Fruit fly (Drosophila melanogaster) whole organism, embryonic: ENCODE measurements around the gene CG16779.
A peak's percentile ranks its signal among the peaks of the same experiment; 100 is the strongest.

Experiments
- B-H2 ChIP-seq: fragments of 200-800 bp; sonication (Bioruptor generic); optimal IDR thresholded peaks from 2 replicates; lab custom pipeline; 2018; ENCODE audit warnings: missing biosample characterization, mild to moderate bottlenecking, missing genetic modification characterization
- BEAF-32 ChIP-seq: fragments of 200-800 bp; sonication (Bioruptor generic); optimal IDR thresholded peaks from 3 replicates; lab custom pipeline; 2017; ENCODE audit warnings: missing biosample characterization, missing genetic modification characterization, mild to moderate bottlenecking, moderate library complexity, missing genetic modification reagents
- BtbVII ChIP-seq: fragments of 200-800 bp; sonication (Bioruptor generic); optimal IDR thresholded peaks from 3 replicates; lab custom pipeline; 2017; ENCODE audit warnings: missing biosample characterization, mild to moderate bottlenecking, missing genetic modification characterization
- CG11504 ChIP-seq: fragments of 200-800 bp; sonication (Bioruptor generic); optimal IDR thresholded peaks from 3 replicates; lab custom pipeline; 2019; ENCODE audit warnings: missing biosample characterization, mild to moderate bottlenecking, missing genetic modification characterization, moderate library complexity
- CG15073 ChIP-seq: fragments of 200-800 bp; sonication (Bioruptor generic); optimal IDR thresholded peaks from 2 replicates; lab custom pipeline; 2016; ENCODE audit warnings: missing biosample characterization, missing genetic modification characterization
- CG1603 ChIP-seq: fragments of 200-800 bp; sonication (Bioruptor generic); optimal IDR thresholded peaks from 2 replicates; lab custom pipeline; 2019; ENCODE audit warnings: missing biosample characterization, mild to moderate bottlenecking, missing genetic modification characterization, moderate library complexity
- CG17912 ChIP-seq: fragments of 200-800 bp; sonication (Bioruptor generic); optimal IDR thresholded peaks from 2 replicates; lab custom pipeline; 2018; ENCODE audit warnings: missing biosample characterization, mild to moderate bottlenecking, missing genetic modification characterization
- CG3163 ChIP-seq: fragments of 200-800 bp; sonication (Bioruptor generic); optimal IDR thresholded peaks from 3 replicates; lab custom pipeline; 2016; ENCODE audit warnings: missing biosample characterization, missing genetic modification characterization
- CG32532 ChIP-seq: fragments of 200-800 bp; sonication (Bioruptor generic); IDR thresholded peaks from 2 replicates; pipeline ENCODE4 v1.3.6; 2022; ENCODE audit warnings: missing biosample characterization, missing genetic modification characterization
- CG5953 ChIP-seq: fragments of 200-800 bp; sonication (Bioruptor generic); IDR thresholded peaks from 2 replicates; pipeline ENCODE4 v1.3.6; 2022; ENCODE audit warnings: missing biosample characterization, missing genetic modification characterization
- CG6765 ChIP-seq: fragments of 200-800 bp; sonication (Bioruptor generic); optimal IDR thresholded peaks from 3 replicates; lab custom pipeline; 2017; ENCODE audit warnings: missing biosample characterization, mild to moderate bottlenecking, missing genetic modification characterization
- CG8281 ChIP-seq: fragments of 200-800 bp; sonication (Bioruptor generic); optimal IDR thresholded peaks from 2 replicates; lab custom pipeline; 2018; ENCODE audit warnings: missing biosample characterization, mild to moderate bottlenecking, missing genetic modification characterization, moderate library complexity
- CG9932 ChIP-seq: fragments of 200-800 bp; sonication (Bioruptor generic); IDR thresholded peaks from 2 replicates; pipeline ENCODE4 v1.3.6; 2022; ENCODE audit warnings: missing biosample characterization, missing genetic modification characterization
- CrebB ChIP-seq: fragments of 200-800 bp; sonication (Bioruptor generic); optimal IDR thresholded peaks from 3 replicates; lab custom pipeline; 2018; ENCODE audit warnings: missing biosample characterization, mild to moderate bottlenecking, missing genetic modification characterization
- D19A ChIP-seq: fragments of 200-800 bp; optimal IDR thresholded peaks from 3 replicates; lab custom pipeline; 2019; ENCODE audit warnings: missing biosample characterization, mild to moderate bottlenecking, missing genetic modification characterization, moderate library complexity
- Dbx ChIP-seq: fragments of 200-800 bp; sonication (Bioruptor generic); IDR thresholded peaks from 3 replicates; pipeline ENCODE4 v1.3.6; 2022; ENCODE audit warnings: missing biosample characterization, missing genetic modification characterization
- GATAe ChIP-seq: fragments of 200-800 bp; sonication (Bioruptor generic); conservative IDR thresholded peaks from 2 replicates; pipeline ENCODE4 v1.3.6; 2022; ENCODE audit warnings: missing biosample characterization, missing genetic modification characterization
- HLHmδ ChIP-seq: fragments of 200-800 bp; sonication (Bioruptor generic); optimal IDR thresholded peaks from 2 replicates; lab custom pipeline; 2018; ENCODE audit warnings: missing biosample characterization, mild to moderate bottlenecking, missing genetic modification characterization, moderate library complexity
- Hey ChIP-seq: fragments of 200-800 bp; sonication (Bioruptor generic); optimal IDR thresholded peaks from 3 replicates; lab custom pipeline; 2018; ENCODE audit warnings: missing biosample characterization, mild to moderate bottlenecking, missing genetic modification characterization
- Hr78 ChIP-seq, 2 experiments: fragments of 200-800 bp in 1 of 2; fragments of >200 bp in 1 of 2; sonication (Bioruptor generic) in 1 of 2; optimal IDR thresholded peaks; 2 replicates each; lab custom pipeline; 2017 to 2019; ENCODE audit warnings: missing biosample characterization in 2 of 2, missing genetic modification characterization in 2 of 2, mild to moderate bottlenecking in 1 of 2, moderate library complexity in 1 of 2
- Mad ChIP-seq: fragments of 200-800 bp; sonication (Bioruptor generic); optimal IDR thresholded peaks from 2 replicates; lab custom pipeline; 2016; ENCODE audit warnings: missing biosample characterization, missing genetic modification characterization
- Med ChIP-seq: fragments of 200-800 bp; sonication (Bioruptor generic); peaks from one replicate; lab custom pipeline; 2016; ENCODE audit warnings: missing biosample characterization, missing genetic modification characterization, mild to moderate bottlenecking, inconsistent platforms, moderate library complexity
- Pdp1 ChIP-seq, 2 experiments: fragments of 200-800 bp; sonication (Bioruptor generic); optimal IDR thresholded peaks; 3 replicates each; lab custom pipeline; 2016; ENCODE audit warnings: missing biosample characterization in 2 of 2, missing genetic modification characterization in 2 of 2, mild to moderate bottlenecking in 1 of 2, moderate library complexity in 1 of 2
- Sox100B ChIP-seq: fragments of 200-800 bp; sonication (Bioruptor generic); optimal IDR thresholded peaks from 3 replicates; lab custom pipeline; 2018; ENCODE audit warnings: missing biosample characterization, mild to moderate bottlenecking, missing genetic modification characterization
- Sry-δ ChIP-seq: fragments of 200-800 bp; sonication (Bioruptor generic); optimal IDR thresholded peaks from 2 replicates; lab custom pipeline; 2016; ENCODE audit warnings: missing biosample characterization, missing genetic modification characterization
- Trl ChIP-seq, 3 experiments: fragments of >200 bp in 2 of 3; fragments of 200-800 bp in 1 of 3; sonication (Bioruptor generic) in 1 of 3; optimal IDR thresholded peaks; 2 replicates in 1 of 3; 3 replicates in 2 of 3; lab custom pipeline; 2016 to 2017; ENCODE audit warnings: missing biosample characterization in 1 of 3, missing genetic modification characterization in 1 of 3
- YL-1 ChIP-seq: fragments of 200-800 bp; sonication (Bioruptor generic); optimal IDR thresholded peaks from 3 replicates; lab custom pipeline; 2017; ENCODE audit warnings: missing biosample characterization, mild to moderate bottlenecking, missing genetic modification characterization
- bowl ChIP-seq: fragments of 200-800 bp; sonication (Bioruptor generic); IDR thresholded peaks from 2 replicates; pipeline ENCODE4 v1.3.6; 2022; ENCODE audit warnings: missing biosample characterization, missing genetic modification characterization
- cg ChIP-seq: fragments of 200-800 bp; sonication (Bioruptor generic); optimal IDR thresholded peaks from 3 replicates; lab custom pipeline; 2019; ENCODE audit warnings: missing biosample characterization, mild to moderate bottlenecking, missing genetic modification characterization, moderate library complexity
- chm ChIP-seq: fragments of 200-800 bp; sonication (Bioruptor generic); IDR thresholded peaks from 2 replicates; pipeline ENCODE4 v1.3.6; 2022; ENCODE audit warnings: missing biosample characterization, missing genetic modification characterization
- chn ChIP-seq: fragments of 200-800 bp; sonication (Bioruptor generic); optimal IDR thresholded peaks from 2 replicates; lab custom pipeline; 2016; ENCODE audit warnings: missing biosample characterization, missing genetic modification characterization
- ci ChIP-seq: fragments of 200-800 bp; sonication (Bioruptor generic); IDR thresholded peaks from 3 replicates; pipeline ENCODE4 v1.3.6; 2022; ENCODE audit warnings: missing biosample characterization, missing genetic modification characterization
- crol ChIP-seq: fragments of 200-800 bp; sonication (Bioruptor generic); IDR thresholded peaks from 2 replicates; pipeline ENCODE4 v1.3.6; 2022; ENCODE audit warnings: missing biosample characterization, missing genetic modification characterization
- exex ChIP-seq: fragments of 200-800 bp; sonication (Bioruptor generic); optimal IDR thresholded peaks from 4 replicates; lab custom pipeline; 2018; ENCODE audit warnings: missing biosample characterization, mild to moderate bottlenecking, missing genetic modification characterization, moderate library complexity
- kay ChIP-seq: fragments of 200-800 bp; sonication (Bioruptor generic); optimal IDR thresholded peaks from 2 replicates; lab custom pipeline; 2016; ENCODE audit warnings: missing biosample characterization, missing genetic modification characterization
- knrl ChIP-seq: fragments of 200-800 bp; sonication (Bioruptor generic); IDR thresholded peaks from 3 replicates; pipeline ENCODE4 v1.3.6; 2022; ENCODE audit warnings: missing biosample characterization, missing genetic modification characterization; ENCODE audit not compliant: partially characterized antibody
- lola ChIP-seq, 3 experiments: fragments of >200 bp in 2 of 3; fragments of 200-800 bp in 1 of 3; sonication (Bioruptor generic) in 1 of 3; optimal IDR thresholded peaks; 2 replicates each; lab custom pipeline; 2017 to 2019; ENCODE audit warnings: missing biosample characterization in 3 of 3, missing genetic modification characterization in 3 of 3, mild to moderate bottlenecking in 1 of 3, moderate library complexity in 1 of 3
- mirr ChIP-seq: fragments of 200-800 bp; sonication (Bioruptor generic); optimal IDR thresholded peaks from 3 replicates; lab custom pipeline; 2018; ENCODE audit warnings: missing biosample characterization, mild to moderate bottlenecking, missing genetic modification characterization
- odd ChIP-seq: fragments of 200-800 bp; sonication (Bioruptor generic); optimal IDR thresholded peaks from 2 replicates; lab custom pipeline; 2017; ENCODE audit warnings: missing biosample characterization, mild to moderate bottlenecking, missing genetic modification characterization
- pita ChIP-seq: fragments of 200-800 bp; sonication (Bioruptor generic); optimal IDR thresholded peaks from 2 replicates; lab custom pipeline; 2017; ENCODE audit warnings: missing biosample characterization, mild to moderate bottlenecking, missing genetic modification characterization
- salm ChIP-seq: fragments of 200-800 bp; sonication (Bioruptor generic); optimal IDR thresholded peaks from 2 replicates; lab custom pipeline; 2018; ENCODE audit warnings: missing biosample characterization, mild to moderate bottlenecking, missing genetic modification characterization
- schlank ChIP-seq: fragments of 200-800 bp; sonication (Bioruptor generic); optimal IDR thresholded peaks from 2 replicates; lab custom pipeline; 2018; ENCODE audit warnings: missing biosample characterization, mild to moderate bottlenecking, missing genetic modification characterization
- sd ChIP-seq: fragments of 200-800 bp; sonication (Bioruptor generic); optimal IDR thresholded peaks from 3 replicates; lab custom pipeline; 2018; ENCODE audit warnings: missing biosample characterization, mild to moderate bottlenecking, missing genetic modification characterization, moderate library complexity
- stwl ChIP-seq: fragments of 200-800 bp; sonication (Bioruptor generic); optimal IDR thresholded peaks from 3 replicates; lab custom pipeline; 2018; ENCODE audit warnings: missing biosample characterization, mild to moderate bottlenecking, missing genetic modification characterization, moderate library complexity
- ttk ChIP-seq: fragments of 200-800 bp; sonication (Bioruptor generic); IDR thresholded peaks from 2 replicates; pipeline ENCODE4 v2.1.2; 2022; ENCODE audit warnings: missing biosample characterization, missing genetic modification characterization
- vvl ChIP-seq: fragments of 200-800 bp; sonication (Bioruptor generic); IDR thresholded peaks from 2 replicates; pipeline ENCODE4 v1.3.6; 2022; ENCODE audit warnings: missing biosample characterization, missing genetic modification characterization
- z ChIP-seq: fragments of 200-800 bp; sonication (Bioruptor generic); IDR thresholded peaks from 3 replicates; pipeline ENCODE4 v1.3.6; 2022; ENCODE audit warnings: missing biosample characterization, missing genetic modification characterization

CG16779 gene

DNA sequence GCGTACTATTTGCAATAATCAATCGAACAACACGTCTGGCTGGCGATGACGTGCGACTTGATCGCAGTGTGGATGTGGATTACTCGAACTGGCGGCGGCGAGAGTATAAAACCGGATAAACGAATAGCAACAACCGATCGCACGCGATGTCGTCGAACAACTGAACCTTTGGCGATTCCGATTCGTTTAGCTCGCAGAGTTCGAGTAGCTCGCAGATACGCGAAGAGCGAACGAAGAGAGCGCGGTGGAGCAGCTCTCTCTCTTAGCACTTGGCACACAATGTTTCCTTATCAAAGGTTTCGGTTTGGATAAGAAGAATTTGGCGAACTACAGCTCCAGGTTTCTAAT is 8.9 kb upstream of the CG16779 start, which contains the start of gene RhoL (continued):
- TF ChIP-seq lola (GFP tag; optimal IDR thresholded peaks at IDR 0.05; lab: Kevin White, UChicago): no peak
- TF ChIP-seq pita (GFP tag; lab: Kevin White, UChicago): no peak
- no peak for TF ChIP-seq CG1603 (tag; lab: Kevin White, UChicago)
- TF ChIP-seq Sox100B (GFP tag; lab: Kevin White, UChicago): no peak
- no peak for TF ChIP-seq ttk (GFP tag; lab: Robert Waterston, UW)
- no peak for TF ChIP-seq cg (GFP tag; lab: Kevin White, UChicago)
- no peak for TF ChIP-seq schlank
- peak in 1 of 2 experiments; percentile 34 for TF ChIP-seq Pdp1 (GFP tag; optimal IDR thresholded peaks at IDR 0.05; lab: Kevin White, UChicago)
- peak; percentile 98 for TF ChIP-seq CG3163 (GFP tag; lab: Kevin White, UChicago)
- TF ChIP-seq CG8281 (tag; lab: Kevin White, UChicago): no peak
- peak in 1 of 2 experiments; percentile 43 for TF ChIP-seq Hr78 (GFP tag; optimal IDR thresholded peaks at IDR 0.05; lab: Kevin White, UChicago)
- no peak for TF ChIP-seq stwl
- peak; percentile 64 for TF ChIP-seq CrebB
- TF ChIP-seq CG17912 (GFP tag; lab: Kevin White, UChicago): peak; percentile 69
- peak; percentile 0 for TF ChIP-seq Sry-δ
- no peak for TF ChIP-seq CG11504 (tag; lab: Kevin White, UChicago)
- peak; percentile 93 for TF ChIP-seq Trl (optimal IDR thresholded peaks at IDR 0.05; lab: Kevin White, UChicago)
- TF ChIP-seq Trl (GFP tag; optimal IDR thresholded peaks at IDR 0.05; lab: Kevin White, UChicago): peak; percentile 38
- TF ChIP-seq kay (GFP tag; lab: Kevin White, UChicago): no peak
- TF ChIP-seq salm: peak; percentile 8
- 0 out of 2 replicates have a peak, but pooled peaks have one; percentile 8 for TF ChIP-seq CG5953
- TF ChIP-seq BEAF-32: no peak
- TF ChIP-seq D19A (tag; lab: Kevin White, UChicago): peak; percentile 20
- TF ChIP-seq mirr (GFP tag; lab: Kevin White, UChicago): peak; percentile 83
- TF ChIP-seq CG15073 (GFP tag; lab: Kevin White, UChicago): no peak
- peak; percentile 67 for TF ChIP-seq chm (GFP tag; lab: Robert Waterston, UW)
- no peak for TF ChIP-seq Mad (GFP tag; lab: Kevin White, UChicago)
- TF ChIP-seq bowl (GFP tag; lab: Robert Waterston, UW): peak; percentile 70
- TF ChIP-seq B-H2: peak; percentile 47
- TF ChIP-seq CG6765 (GFP tag; lab: Kevin White, UChicago): peak; percentile 32
- peak; percentile 39; the same call in 1 of the 3 replicates for TF ChIP-seq Dbx
- no peak for TF ChIP-seq BtbVII

DNA sequence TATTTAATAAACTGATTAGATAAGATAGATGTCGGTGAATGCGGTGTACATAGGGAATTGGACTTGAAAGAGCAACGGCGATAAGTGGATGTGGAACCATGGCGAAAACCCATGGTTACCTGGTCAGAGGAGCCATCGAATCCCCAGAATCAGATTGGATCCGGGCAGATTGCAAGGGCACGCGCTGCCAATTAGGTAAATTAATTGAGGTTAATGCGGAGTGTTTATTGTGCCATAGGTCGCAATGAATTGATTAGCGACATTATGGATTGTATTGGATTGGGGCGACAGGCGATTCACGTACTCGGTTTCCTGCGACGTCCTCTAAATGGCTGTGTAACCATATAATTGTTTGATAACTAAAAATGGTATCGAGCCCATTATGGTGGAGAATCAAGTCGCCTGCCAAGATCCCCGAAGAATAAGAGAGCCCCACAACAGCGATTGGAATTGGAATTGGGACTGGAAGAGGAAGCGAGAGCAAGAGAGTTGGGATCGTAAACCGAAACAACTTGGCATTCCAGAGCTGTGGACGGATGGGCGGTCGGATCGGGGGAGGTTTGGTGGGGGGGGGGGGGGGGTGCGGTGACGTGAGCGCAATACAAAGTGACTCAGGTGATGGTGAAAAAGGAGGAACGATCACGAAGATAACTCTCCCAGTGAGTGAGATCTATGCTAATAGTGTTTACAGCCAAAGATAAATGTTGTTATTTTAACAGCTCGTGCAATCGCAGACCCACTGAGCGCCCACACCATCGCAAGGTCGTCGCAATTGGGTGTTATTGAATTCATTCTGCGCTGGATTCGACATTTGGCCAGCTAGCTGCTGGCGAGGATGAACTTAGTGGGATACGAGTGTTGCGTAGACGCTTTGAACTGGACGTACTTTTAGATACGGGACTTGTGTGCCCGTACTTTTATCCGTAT is 8.3 kb upstream of the CG16779 start:
- TF ChIP-seq Med (peak; percentile 54), crol (GFP tag; lab: Robert Waterston, UW) (peak; percentile 96), chm (GFP tag; lab: Robert Waterston, UW) (0 out of 2 replicates have a peak, but pooled peaks have one; percentile 11), ci (0 out of 3 replicates have a peak, but pooled peaks have one; percentile 22), Hey (tag; lab: Kevin White, UChicago) (peak; percentile 91), YL-1 (no peak), CG9932 (GFP tag; lab: Robert Waterston, UW) (0 out of 2 replicates have a peak, but pooled peaks have one; percentile 7), knrl (GFP tag; lab: Robert Waterston, UW) (no peak), GATAe (GFP tag; lab: Robert Waterston, UW) (peak; percentile 66; the same call in 1 of the 2 replicates), z (GFP tag; lab: Robert Waterston, UW) (peak; percentile 81), sd (tag; lab: Kevin White, UChicago) (peak; percentile 88), odd (GFP tag; lab: Kevin White, UChicago) (peak; percentile 7), HLHmδ (GFP tag; lab: Kevin White, UChicago) (peak; percentile 0), exex (tag; lab: Kevin White, UChicago) (peak; percentile 63), CG32532 (GFP tag; lab: Robert Waterston, UW) (peak; percentile 14; the same call in 1 of the 2 replicates), Trl (optimal IDR thresholded peaks at IDR 0.05; lab: Kevin White, UChicago) (peak in 1 of 2 experiments; percentile 45), Trl (GFP tag; optimal IDR thresholded peaks at IDR 0.05; lab: Kevin White, UChicago) (no peak), vvl (GFP tag; lab: Robert Waterston, UW) (peak; percentile 18; the same call in 1 of the 2 replicates), mirr (GFP tag; lab: Kevin White, UChicago) (peak; percentile 24), chn (GFP tag; lab: Kevin White, UChicago) (no peak), pita (GFP tag; lab: Kevin White, UChicago) (no peak)
